Worm (Caenorhabditis elegans) whole organism, L4/young adult: ENCODE measurements around the gene sre-51.
A peak's percentile ranks its signal among the peaks of the same experiment; 100 is the strongest.
"Not testable (repeated sequence)": the region's sequence is repeated elsewhere in the genome, so short reads cannot be mapped to it uniquely, and the experiment has no call there.

ENCODE experiments used
- W03F9.2 ChIP-seq: fragments of 150-350 bp; optimal IDR thresholded peaks from 2 replicates; lab custom pipeline; 2014; ENCODE audit warnings: missing biosample characterization, missing genetic modification characterization
- dao-5 ChIP-seq: sonication (generic microtip); optimal IDR thresholded peaks from 2 replicates; lab custom pipeline; 2016; ENCODE audit warnings: missing genotype, missing genetic modification characterization, moderate library complexity, missing compliant biosample characterization
- him-1 ChIP-seq: sonication (generic microtip); optimal IDR thresholded peaks from 2 replicates; lab custom pipeline; 2016; ENCODE audit warnings: missing genotype, missing genetic modification reagents, missing genetic modification characterization, missing compliant biosample characterization

sre-51 gene

ce11 chrII:12301233-12301632 is 10.4 kb upstream of the sre-51 start:
- TF ChIP-seq dao-5 (tag; lab: Kevin White, UChicago) = no peak
- no peak for TF ChIP-seq him-1
- no peak for TF ChIP-seq W03F9.2 (tag; lab: Kevin White, UChicago)

ce11 chrII:12302354-12302753 is 9.3 kb upstream of the sre-51 start, which contains the start of gene C50E10.1:
Gene C50E10.1 (minus strand): TSS chrII:12302454.
- no peak for TF ChIP-seq W03F9.2 (tag; lab: Kevin White, UChicago)
- no peak for TF ChIP-seq dao-5 (tag; lab: Kevin White, UChicago)
- no peak for TF ChIP-seq him-1

DNA sequence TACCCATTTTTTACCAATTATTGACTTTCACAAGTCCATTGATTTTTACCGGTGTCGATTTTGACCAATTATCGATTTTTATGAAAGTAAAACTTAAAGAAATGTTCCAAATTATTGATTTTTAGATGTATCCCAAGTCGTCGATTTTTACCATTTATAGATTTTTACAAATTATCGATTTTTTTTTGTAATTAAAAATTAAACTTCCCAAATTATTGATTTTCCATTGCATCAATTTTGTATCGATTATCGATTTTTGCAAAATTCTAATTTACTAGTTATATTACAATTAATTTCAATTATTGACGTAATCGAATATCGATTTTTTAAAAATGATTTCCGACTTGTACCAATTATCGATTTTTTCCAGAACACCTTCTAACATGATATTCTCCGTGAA is 8.5 kb upstream of the sre-51 start, which contains the start of gene sre-50:
sre-50 (plus strand) TSS at position 384 of the 400 bp plus-strand sequence.
- TF ChIP-seq W03F9.2 (tag; lab: Kevin White, UChicago) (no peak), him-1 (no peak), dao-5 (tag; lab: Kevin White, UChicago) (no peak)

DNA sequence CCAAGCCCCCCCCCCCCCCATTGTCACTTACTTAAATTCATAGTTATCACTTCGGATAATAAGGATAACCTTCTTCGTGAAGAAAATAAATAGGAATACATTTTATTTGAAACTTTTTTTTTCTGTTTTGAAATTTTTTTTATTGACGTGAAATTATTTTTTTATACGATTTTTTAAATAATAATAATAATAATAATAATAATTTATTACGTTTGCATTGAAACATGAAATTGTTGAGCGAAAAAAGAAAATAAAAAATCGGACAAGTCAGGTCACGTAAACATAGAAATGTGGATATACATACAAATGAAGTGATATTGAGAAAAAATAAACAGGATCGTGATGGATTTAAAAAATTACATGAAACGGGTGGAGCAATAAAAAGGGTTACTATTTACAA is 2.0 kb upstream of the sre-51 start, which contains the start of gene C50E10.2:
C50E10.2 (minus strand) TSS at position 101 of the 400 bp plus-strand sequence.
- no peak for TF ChIP-seq dao-5 (tag; lab: Kevin White, UChicago)
- TF ChIP-seq W03F9.2 (tag; lab: Kevin White, UChicago) = no peak
- no peak for TF ChIP-seq him-1

- TF ChIP-seq W03F9.2 (tag; lab: Kevin White, UChicago); dao-5 (tag; lab: Kevin White, UChicago); him-1: not testable (repeated sequence)
These were observed 6.9 kb downstream of the sre-51 start, which contains the start of gene sre-49 for ce11 chrII:12318541-12318940. Gene sre-49 (plus strand): TSS chrII:12318841.

ce11 chrII:12323305-12323704 is 11.6 kb downstream of the sre-51 start, which contains the start of gene sre-53:
Gene sre-53 (minus strand): TSS chrII:12323405.
- no peak for TF ChIP-seq W03F9.2 (tag; lab: Kevin White, UChicago)

ce11 chrII:12324159-12324558 is 12.5 kb downstream of the sre-51 start, which contains the start of gene sre-56:
Gene sre-56 (plus strand): TSS chrII:12324459.
- TF ChIP-seq dao-5 (tag; lab: Kevin White, UChicago) (no peak), him-1 (no peak), W03F9.2 (tag; lab: Kevin White, UChicago) (no peak)

ce11 chrII:12328994-12329393 is 17.3 kb downstream of the sre-51 start, which contains the start of gene sre-55:
Gene sre-55 (plus strand): TSS chrII:12329294.
- TF ChIP-seq him-1 = no peak
- TF ChIP-seq W03F9.2 (tag; lab: Kevin White, UChicago) = no peak
- TF ChIP-seq dao-5 (tag; lab: Kevin White, UChicago) = no peak

DNA sequence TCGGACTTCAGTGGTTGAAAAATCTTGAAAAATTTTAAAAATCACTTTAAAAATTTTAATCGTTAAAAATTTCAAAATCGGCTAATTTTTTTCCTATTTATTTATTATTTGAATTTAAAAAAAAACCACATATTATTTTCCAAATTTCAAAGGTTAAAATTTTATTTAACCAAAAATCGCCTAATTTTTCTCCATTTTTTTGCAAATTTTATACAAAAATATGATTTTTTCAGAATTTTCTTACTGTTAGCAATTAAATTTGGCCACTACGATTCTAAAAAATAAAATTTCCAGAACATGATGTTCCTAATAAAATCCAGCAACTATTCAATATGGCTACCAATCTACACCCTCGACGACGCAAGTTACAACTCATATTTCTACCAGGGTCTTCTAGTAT is 21.0 kb downstream of the sre-51 start, which contains the start of gene sre-54:
sre-54 (plus strand) TSS at position 301 of the 400 bp plus-strand sequence.
- TF ChIP-seq him-1 (no peak), dao-5 (tag; lab: Kevin White, UChicago) (no peak), W03F9.2 (tag; lab: Kevin White, UChicago) (no peak)

- no peak for TF ChIP-seq dao-5 (tag; lab: Kevin White, UChicago)
- TF ChIP-seq W03F9.2 (tag; lab: Kevin White, UChicago) = no peak
- no peak for TF ChIP-seq him-1
These were observed 23.8 kb downstream of the sre-51 start, which contains the start of gene sre-52 for ce11 chrII:12335430-12335829. Gene sre-52 (plus strand): TSS chrII:12335730.

DNA sequence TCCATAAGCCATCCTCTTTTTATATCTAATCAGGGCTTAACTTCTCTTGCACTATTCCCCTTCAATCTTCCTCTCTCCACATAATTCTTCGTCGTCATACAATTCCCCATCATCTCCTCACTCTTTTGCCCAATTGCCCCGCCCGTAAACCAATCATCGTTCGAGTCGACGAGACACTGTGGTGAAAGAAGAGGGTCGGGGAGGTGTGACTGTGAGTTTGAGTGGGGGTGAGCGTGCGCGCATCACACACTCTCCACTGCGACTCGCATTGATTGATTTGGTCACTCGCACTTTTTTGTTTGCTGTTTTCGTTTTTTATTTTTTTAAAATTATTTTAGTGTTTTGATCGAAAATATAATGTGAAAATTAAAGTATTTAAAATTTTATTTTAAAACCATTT is 27.5 kb downstream of the sre-51 start:
- TF ChIP-seq him-1 = no peak
- TF ChIP-seq W03F9.2 (tag; lab: Kevin White, UChicago) = peak; percentile 44

ce11 chrII:12339644-12340043 is 28.0 kb downstream of the sre-51 start, which contains the start of gene sop-2:
Gene sop-2 (plus strand): TSS chrII:12339944.
- TF ChIP-seq him-1 = no peak
- TF ChIP-seq W03F9.2 (tag; lab: Kevin White, UChicago) = no peak
- no peak for TF ChIP-seq dao-5 (tag; lab: Kevin White, UChicago)

DNA sequence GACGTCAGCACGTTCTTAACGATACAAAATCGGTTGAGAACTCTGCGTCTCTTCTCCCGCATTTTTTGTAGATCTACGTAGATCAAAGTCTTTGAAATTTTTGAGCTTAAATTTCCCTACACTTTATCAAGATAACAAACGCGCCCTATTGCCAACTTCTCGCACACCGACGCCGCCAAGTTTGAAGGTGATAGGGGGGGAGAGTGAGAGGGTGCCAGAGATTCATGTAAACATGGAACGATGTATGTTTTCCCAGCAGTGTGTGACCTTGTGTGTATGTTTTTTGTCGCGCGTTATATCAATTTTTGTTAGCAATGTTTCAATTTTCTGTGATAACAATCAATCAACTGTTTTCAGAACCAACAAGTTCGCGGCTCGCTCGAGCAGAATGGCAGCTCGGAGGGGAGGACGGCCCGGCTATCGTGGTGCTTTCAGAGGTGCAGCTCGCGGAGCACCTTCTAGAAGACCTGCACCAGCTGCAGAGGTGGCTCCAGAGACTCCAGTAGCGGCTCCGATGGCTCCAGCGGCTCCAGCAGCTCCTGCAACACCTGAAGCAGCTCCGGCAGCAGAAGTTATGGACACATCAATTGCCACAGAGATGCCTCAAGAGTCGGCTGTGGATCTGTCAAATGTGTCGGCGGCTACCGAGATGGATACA is 30.0 kb downstream of the sre-51 start:
- TF ChIP-seq W03F9.2 (tag; lab: Kevin White, UChicago) (no peak), him-1 (no peak), dao-5 (tag; lab: Kevin White, UChicago) (no peak)

DNA sequence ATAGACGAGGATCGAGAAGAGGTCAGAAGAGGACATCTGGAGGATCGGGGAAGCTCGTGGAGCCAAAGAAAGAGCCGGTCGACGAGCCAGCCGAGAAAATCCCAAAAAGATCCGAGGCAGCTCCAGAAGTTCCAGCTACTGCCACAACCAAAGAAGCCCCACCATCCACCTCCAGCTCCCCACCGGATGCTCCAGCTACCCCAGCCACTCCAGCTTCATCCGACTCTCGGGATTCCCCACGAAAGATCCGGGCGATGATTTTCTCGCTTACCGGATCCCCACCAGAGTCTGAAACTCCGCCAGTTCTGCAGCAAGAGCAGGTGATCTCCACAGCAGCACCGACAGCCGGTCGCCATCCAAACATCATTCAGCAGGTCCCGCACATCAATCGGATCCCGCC is 31.3 kb downstream of the sre-51 start:
- TF ChIP-seq him-1 = no peak
- no peak for TF ChIP-seq dao-5 (tag; lab: Kevin White, UChicago)
- no peak for TF ChIP-seq W03F9.2 (tag; lab: Kevin White, UChicago)
